Worm (Caenorhabditis elegans) whole organism, young adult: ENCODE measurements around the gene cdr-6.
A peak's percentile ranks its signal among the peaks of the same experiment; 100 is the strongest.

Experiments used
- B0035.1 ChIP-seq: sonication (generic microtip); optimal IDR thresholded peaks from 2 replicates; lab custom pipeline; 2016; ENCODE audit warnings: missing genetic modification characterization, mild to moderate bottlenecking, missing compliant biosample characterization, missing genotype, missing genetic modification reagents
- F22D6.2 ChIP-seq: sonication (generic microtip); optimal IDR thresholded peaks from 2 replicates; lab custom pipeline; 2016; ENCODE audit warnings: mild to moderate bottlenecking, missing genetic modification characterization, missing compliant biosample characterization
- F33H1.4 ChIP-seq: fragments of 200-800 bp; sonication (Bioruptor generic); IDR thresholded peaks from 2 replicates; pipeline ENCODE4 v1.3.6; 2022; ENCODE audit warnings: missing genetic modification reagents, missing genetic modification characterization, missing compliant biosample characterization
- F52B5.7 ChIP-seq: sonication (generic microtip); optimal IDR thresholded peaks from 2 replicates; lab custom pipeline; 2016; ENCODE audit warnings: mild to moderate bottlenecking, missing genetic modification characterization, missing compliant biosample characterization
- T26A5.8 ChIP-seq: sonication (generic microtip); optimal IDR thresholded peaks from 2 replicates; lab custom pipeline; 2016; ENCODE audit warnings: missing genetic modification characterization, missing compliant biosample characterization
- Y53F4B.3 ChIP-seq: fragments of 200-800 bp; sonication (Bioruptor generic); IDR thresholded peaks from 2 replicates; pipeline ENCODE4 v1.3.6; 2022; ENCODE audit warnings: missing genetic modification reagents, missing genetic modification characterization, missing compliant biosample characterization
- akir-1 ChIP-seq: fragments of 200-800 bp; sonication (Bioruptor generic); optimal IDR thresholded peaks from 2 replicates; lab custom pipeline; 2018; ENCODE audit warnings: mild to moderate bottlenecking, missing genetic modification characterization, moderate library complexity, missing compliant biosample characterization
- athp-1 ChIP-seq: sonication (generic microtip); optimal IDR thresholded peaks from 2 replicates; lab custom pipeline; 2017; ENCODE audit warnings: mild to moderate bottlenecking, missing genetic modification characterization, missing compliant biosample characterization
- cebp-1 ChIP-seq, 2 experiments: fragments of 200-800 bp in 1 of 2; sonication (Bioruptor generic) in 1 of 2; sonication (generic microtip) in 1 of 2; IDR thresholded peaks in 1 of 2; optimal IDR thresholded peaks in 1 of 2; 2 replicates each; pipeline versions ENCODE4 v1.3.6 to Lab custom; 2017 to 2022; ENCODE audit warnings: missing compliant biosample characterization in 2 of 2, missing genetic modification characterization in 2 of 2, mild to moderate bottlenecking in 1 of 2, missing genetic modification reagents in 1 of 2, moderate library complexity in 1 of 2
- dox-1 ChIP-seq: fragments of 200-800 bp; sonication (Bioruptor generic); IDR thresholded peaks from 2 replicates; pipeline ENCODE4 v1.3.6; 2022; ENCODE audit warnings: missing genetic modification reagents, missing genetic modification characterization, missing compliant biosample characterization
- egl-18 ChIP-seq: fragments of 200-800 bp; sonication (Bioruptor generic); IDR thresholded peaks from 2 replicates; pipeline ENCODE4 v1.3.6; 2022; ENCODE audit warnings: missing genetic modification reagents, missing genetic modification characterization, missing compliant biosample characterization
- egrh-3 ChIP-seq: fragments of 200-800 bp; sonication (Bioruptor generic); IDR thresholded peaks from 2 replicates; pipeline ENCODE4 v1.3.6; 2022; ENCODE audit warnings: missing genetic modification reagents, missing genetic modification characterization, missing compliant biosample characterization
- ekl-4 ChIP-seq: fragments of 200-800 bp; sonication (Bioruptor generic); IDR thresholded peaks from 2 replicates; pipeline ENCODE4 v1.3.6; 2022; ENCODE audit warnings: missing genetic modification reagents, missing genetic modification characterization, missing compliant biosample characterization
- ets-4 ChIP-seq: fragments of 200-800 bp; sonication (Bioruptor generic); optimal IDR thresholded peaks from 2 replicates; lab custom pipeline; 2018; ENCODE audit warnings: mild to moderate bottlenecking, missing genetic modification characterization, missing compliant biosample characterization
- fkh-3 ChIP-seq: sonication (generic microtip); optimal IDR thresholded peaks from 2 replicates; lab custom pipeline; 2016; ENCODE audit warnings: mild to moderate bottlenecking, missing genetic modification characterization, missing compliant biosample characterization
- gei-17 ChIP-seq: fragments of 200-800 bp; sonication (Bioruptor generic); optimal IDR thresholded peaks from 2 replicates; lab custom pipeline; 2018; ENCODE audit warnings: mild to moderate bottlenecking, missing genetic modification characterization, missing compliant biosample characterization
- hlh-12 ChIP-seq: sonication (generic microtip); optimal IDR thresholded peaks from 2 replicates; lab custom pipeline; 2016; ENCODE audit warnings: missing genetic modification characterization, missing compliant biosample characterization
- hmg-1.2 ChIP-seq: fragments of 200-800 bp; sonication (Bioruptor generic); IDR thresholded peaks from 2 replicates; pipeline ENCODE4 v1.3.6; 2022; ENCODE audit warnings: missing genetic modification reagents, missing genetic modification characterization, missing compliant biosample characterization
- hrde-1 ChIP-seq: sonication (generic microtip); optimal IDR thresholded peaks from 2 replicates; lab custom pipeline; 2016; ENCODE audit warnings: missing genetic modification characterization, mild to moderate bottlenecking, missing compliant biosample characterization, moderate library complexity, missing genotype, missing genetic modification reagents, borderline replicate concordance
- hsf-1 ChIP-seq: fragments of 200-800 bp; sonication (Bioruptor generic); IDR thresholded peaks from 2 replicates; pipeline ENCODE4 v1.3.6; 2022; ENCODE audit warnings: missing genetic modification reagents, missing genetic modification characterization, missing compliant biosample characterization
- lag-1 ChIP-seq: fragments of 200-800 bp; sonication (Bioruptor generic); IDR thresholded peaks from 2 replicates; pipeline ENCODE4 v1.3.6; 2022; ENCODE audit warnings: missing genetic modification reagents, missing genetic modification characterization, missing compliant biosample characterization
- lsy-27 ChIP-seq: sonication (generic microtip); optimal IDR thresholded peaks from 2 replicates; lab custom pipeline; 2017; ENCODE audit warnings: missing genetic modification characterization, mild to moderate bottlenecking, missing compliant biosample characterization, antibody characterized with exemption, missing genotype, borderline replicate concordance; ENCODE audit not compliant: insufficient read depth
- madf-6 ChIP-seq: fragments of 200-800 bp; sonication (Bioruptor generic); IDR thresholded peaks from 2 replicates; pipeline ENCODE4 v1.3.6; 2022; ENCODE audit warnings: missing genetic modification reagents, missing genetic modification characterization, missing compliant biosample characterization
- madf-8 ChIP-seq: fragments of 200-800 bp; sonication (Bioruptor generic); conservative IDR thresholded peaks from 2 replicates; pipeline ENCODE4 v1.3.6; 2022; ENCODE audit warnings: missing genetic modification reagents, missing genetic modification characterization, missing compliant biosample characterization
- mcd-1 ChIP-seq: fragments of 200-800 bp; sonication (Bioruptor generic); IDR thresholded peaks from 2 replicates; pipeline ENCODE4 v1.3.6; 2022; ENCODE audit warnings: missing genetic modification reagents, missing genetic modification characterization, missing compliant biosample characterization
- mel-28 ChIP-seq: sonication (generic microtip); optimal IDR thresholded peaks from 2 replicates; lab custom pipeline; 2016; ENCODE audit warnings: borderline replicate concordance, mild to moderate bottlenecking, missing genetic modification characterization, missing compliant biosample characterization
- nfya-2 ChIP-seq: fragments of 200-800 bp; sonication (Bioruptor generic); IDR thresholded peaks from 2 replicates; pipeline ENCODE4 v1.3.6; 2022; ENCODE audit warnings: missing genetic modification reagents, missing genetic modification characterization, missing compliant biosample characterization
- nhr-179 ChIP-seq: sonication (generic microtip); optimal IDR thresholded peaks from 2 replicates; lab custom pipeline; 2016; ENCODE audit warnings: mild to moderate bottlenecking, missing genetic modification characterization, missing compliant biosample characterization
- nhr-80 ChIP-seq: sonication (generic microtip); optimal IDR thresholded peaks from 2 replicates; lab custom pipeline; 2016; ENCODE audit warnings: missing genetic modification characterization, missing compliant biosample characterization
- pha-4 ChIP-seq: fragments of 150-350 bp; sonication (generic microtip); optimal IDR thresholded peaks from 2 replicates; lab custom pipeline; 2014; ENCODE audit warnings: missing biosample characterization, missing genetic modification reagents, missing genetic modification characterization
- sdz-38 ChIP-seq: sonication (generic microtip); optimal IDR thresholded peaks from 2 replicates; lab custom pipeline; 2016; ENCODE audit warnings: missing genotype, missing genetic modification characterization, missing compliant biosample characterization
- snpc-1.1 ChIP-seq: sonication (generic microtip); optimal IDR thresholded peaks from 2 replicates; lab custom pipeline; 2017; ENCODE audit warnings: missing genetic modification characterization, mild to moderate bottlenecking, missing compliant biosample characterization, antibody characterized with exemption, moderate library complexity, missing genotype, missing genetic modification reagents; ENCODE audit not compliant: insufficient read depth
- tbp1 ChIP-seq: fragments of 200-800 bp; sonication (Bioruptor generic); optimal IDR thresholded peaks from 2 replicates; lab custom pipeline; 2018; ENCODE audit warnings: mild to moderate bottlenecking, missing genetic modification characterization, missing compliant biosample characterization
- tbx-9 ChIP-seq: sonication (generic microtip); optimal IDR thresholded peaks from 2 replicates; lab custom pipeline; 2016; ENCODE audit warnings: borderline replicate concordance, missing genetic modification characterization, inconsistent platforms, missing compliant biosample characterization
- zfh-2 ChIP-seq: fragments of 200-800 bp; sonication (Bioruptor generic); conservative IDR thresholded peaks from 2 replicates; pipeline ENCODE4 v1.3.6; 2022; ENCODE audit warnings: missing genetic modification reagents, missing genetic modification characterization, missing compliant biosample characterization
- zim-3 ChIP-seq: sonication (generic microtip); optimal IDR thresholded peaks from 2 replicates; lab custom pipeline; 2017; ENCODE audit warnings: mild to moderate bottlenecking, missing genetic modification characterization, moderate library complexity, missing compliant biosample characterization

cdr-6 gene

ce11 chrV:12408996-12409395, 4.5 kb downstream of the cdr-6 start:
- TF ChIP-seq athp-1 (no peak), sdz-38 (tag; lab: Kevin White, UChicago) (no peak), hmg-1.2 (GFP tag; lab: Robert Waterston, UW) (peak; percentile 39; the same call in 1 of the 2 replicates), cebp-1 (GFP tag; IDR thresholded peaks at IDR 0.05; lab: Robert Waterston, UW) (no peak), cebp-1 (tag; optimal IDR thresholded peaks at IDR 0.05; lab: Kevin White, UChicago) (peak; percentile 83), snpc-1.1 (tag; lab: Kevin White, UChicago) (no peak), nhr-80 (tag; lab: Kevin White, UChicago) (peak; percentile 6)

DNA sequence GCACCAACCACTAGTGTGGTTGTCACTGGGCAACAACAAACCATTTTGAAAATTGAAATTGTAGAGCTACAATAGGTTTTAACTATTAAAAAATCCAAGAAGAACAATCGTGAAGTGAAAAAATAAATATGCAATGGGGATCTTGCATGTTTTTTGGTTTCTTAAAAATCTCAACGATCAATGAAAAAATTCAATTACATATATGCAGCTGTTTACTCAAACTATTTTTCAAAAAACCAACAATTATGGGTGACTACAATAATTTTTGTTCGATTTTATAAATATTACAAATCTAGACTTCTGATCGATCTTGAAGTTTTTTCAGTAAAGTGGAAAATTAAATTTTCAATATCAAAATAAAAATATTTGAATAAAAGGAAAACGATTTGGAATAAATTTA, 5.0 kb downstream of the cdr-6 start, which contains the start of gene cdr-4:
Gene cdr-4 (minus strand): TSS at position 101 of the 400 bp plus-strand sequence.
- no peak for TF ChIP-seq ekl-4
- no peak for TF ChIP-seq zfh-2
- no peak for TF ChIP-seq fkh-3 (tag; lab: Kevin White, UChicago)
- no peak for TF ChIP-seq madf-6 (GFP tag; lab: Robert Waterston, UW)
- TF ChIP-seq snpc-1.1 (tag; lab: Kevin White, UChicago), result no peak
- TF ChIP-seq nhr-80 (tag; lab: Kevin White, UChicago), result no peak
- no peak for TF ChIP-seq zim-3 (tag; lab: Kevin White, UChicago)
- TF ChIP-seq hrde-1 (tag; lab: Kevin White, UChicago), result no peak
- no peak for TF ChIP-seq lsy-27 (tag; lab: Kevin White, UChicago)
- TF ChIP-seq ets-4 (GFP tag; lab: Kevin White, UChicago), result no peak
- no peak for TF ChIP-seq egl-18 (GFP tag; lab: Robert Waterston, UW)
- TF ChIP-seq nfya-2 (GFP tag; lab: Robert Waterston, UW), result no peak
- no peak for TF ChIP-seq F33H1.4 (GFP tag; lab: Robert Waterston, UW)
- no peak for TF ChIP-seq tbp1
- TF ChIP-seq cebp-1 (GFP tag; IDR thresholded peaks at IDR 0.05; lab: Robert Waterston, UW), result no peak
- no peak for TF ChIP-seq cebp-1 (tag; optimal IDR thresholded peaks at IDR 0.05; lab: Kevin White, UChicago)
- no peak for TF ChIP-seq mel-28 (tag; lab: Kevin White, UChicago)
- no peak for TF ChIP-seq Y53F4B.3 (GFP tag; lab: Robert Waterston, UW)
- no peak for TF ChIP-seq egrh-3 (GFP tag; lab: Robert Waterston, UW)
- no peak for TF ChIP-seq B0035.1 (tag; lab: Kevin White, UChicago)

- TF ChIP-seq egrh-3 (GFP tag; lab: Robert Waterston, UW), result peak; percentile 49
- no peak for TF ChIP-seq F52B5.7 (tag; lab: Kevin White, UChicago)
- peak; percentile 20 for TF ChIP-seq gei-17 (GFP tag; lab: Kevin White, UChicago)
- TF ChIP-seq, all 124 proteins: peak for 2
These were observed 7.0 kb downstream of the cdr-6 start for ce11 chrV:12406514-12406913.

DNA sequence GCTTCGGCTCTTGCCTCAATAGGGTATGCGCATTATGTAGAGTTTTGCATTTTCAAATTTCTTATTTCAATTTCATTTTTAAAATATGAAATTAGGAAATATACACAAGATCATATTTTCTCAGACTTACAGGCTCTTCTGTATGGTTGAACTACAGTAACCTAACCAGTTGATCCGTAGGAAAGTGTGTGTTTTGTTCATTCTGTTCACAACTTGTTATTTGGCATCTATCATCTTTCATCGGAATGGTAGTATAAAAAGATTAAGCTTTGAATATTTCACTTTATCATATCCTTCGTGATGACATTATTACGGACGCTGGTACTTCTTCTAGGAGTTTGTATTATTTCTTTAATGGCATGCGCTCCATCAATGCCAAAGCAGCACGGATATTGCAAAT, 7.6 kb downstream of the cdr-6 start, which contains the start of gene K01D12.10:
Gene K01D12.10 (plus strand): TSS at position 301 of the 400 bp plus-strand sequence.
- TF ChIP-seq pha-4 (tag; lab: Kevin White, UChicago) (no peak), madf-8 (GFP tag; lab: Robert Waterston, UW) (no peak), T26A5.8 (tag; lab: Kevin White, UChicago) (no peak), nhr-179 (tag; lab: Kevin White, UChicago) (no peak), hlh-12 (no peak), nhr-80 (tag; lab: Kevin White, UChicago) (no peak), lag-1 (no peak), gei-17 (GFP tag; lab: Kevin White, UChicago) (no peak), F22D6.2 (tag; lab: Kevin White, UChicago) (no peak), dox-1 (GFP tag; lab: Robert Waterston, UW) (no peak), mcd-1 (GFP tag; lab: Robert Waterston, UW) (no peak), athp-1 (no peak), tbx-9 (tag; lab: Kevin White, UChicago) (no peak), egrh-3 (GFP tag; lab: Robert Waterston, UW) (no peak), F52B5.7 (tag; lab: Kevin White, UChicago) (no peak), hsf-1 (GFP tag; lab: Robert Waterston, UW) (no peak), akir-1 (GFP tag; lab: Kevin White, UChicago) (no peak)
